Fruit fly (Drosophila melanogaster) whole organism, wandering third instar larva: ENCODE results near the gene Spase25.
A peak's percentile ranks its signal among the peaks of the same experiment; 100 is the strongest.

Source experiments
- GATAd ChIP-seq: sonication (Bioruptor generic); optimal IDR thresholded peaks from 2 replicates; lab custom pipeline; 2016; ENCODE audit warnings: missing biosample characterization, missing genetic modification characterization
- HLH106 ChIP-seq: fragments of 200-800 bp; optimal IDR thresholded peaks from 3 replicates; lab custom pipeline; 2019; ENCODE audit warnings: missing biosample characterization, mild to moderate bottlenecking, missing genetic modification characterization, moderate library complexity
- Hr78 ChIP-seq: fragments of >200 bp; optimal IDR thresholded peaks from 2 replicates; lab custom pipeline; 2017; ENCODE audit warnings: missing biosample characterization, missing genetic modification characterization
- Jra ChIP-seq: sonication (Bioruptor generic); optimal IDR thresholded peaks from 2 replicates; lab custom pipeline; 2016; ENCODE audit warnings: missing biosample characterization, missing genetic modification characterization
- Mio ChIP-seq: sonication (Bioruptor generic); optimal IDR thresholded peaks from 2 replicates; lab custom pipeline; 2016; ENCODE audit warnings: missing biosample characterization, missing genetic modification characterization
- OdsH ChIP-seq: fragments of 200-800 bp; sonication (Bioruptor generic); optimal IDR thresholded peaks from 2 replicates; lab custom pipeline; 2016; ENCODE audit warnings: missing biosample characterization, mild to moderate bottlenecking, missing genetic modification characterization
- Rel ChIP-seq, 2 experiments: fragments of 200-800 bp; sonication (Bioruptor generic) in 1 of 2; optimal IDR thresholded peaks; 2 replicates in 1 of 2; 3 replicates in 1 of 2; lab custom pipeline; 2016 to 2019; ENCODE audit warnings: mild to moderate bottlenecking in 2 of 2, missing biosample characterization in 2 of 2, missing genetic modification characterization in 2 of 2, moderate library complexity in 1 of 2
- br ChIP-seq: fragments of 200-800 bp; sonication (Bioruptor generic); optimal IDR thresholded peaks from 2 replicates; lab custom pipeline; 2016; ENCODE audit warnings: missing biosample characterization, missing genetic modification characterization
- dsf ChIP-seq: sonication (Bioruptor generic); optimal IDR thresholded peaks from 2 replicates; lab custom pipeline; 2016; ENCODE audit warnings: missing biosample characterization, missing genetic modification characterization, borderline replicate concordance
- h ChIP-seq: fragments of 200-800 bp; sonication (Bioruptor generic); optimal IDR thresholded peaks from 3 replicates; lab custom pipeline; 2016; ENCODE audit warnings: missing biosample characterization, mild to moderate bottlenecking, missing genetic modification characterization
- pan ChIP-seq: fragments of >200 bp; optimal IDR thresholded peaks from 2 replicates; lab custom pipeline; 2017

dm6 chrX:11449476-11450119, 35.5 kb upstream of the Spase25 start:
- peak; percentile 88 for TF ChIP-seq HLH106 (tag; lab: Kevin White, UChicago)
- TF ChIP-seq pan (lab: Kevin White, UChicago), result no peak
- peak; percentile 88 for TF ChIP-seq h (GFP tag; lab: Kevin White, UChicago)
- TF ChIP-seq GATAd, result no peak
- TF ChIP-seq Jra (GFP tag; lab: Kevin White, UChicago), result no peak
- peak; percentile 30 for TF ChIP-seq Mio (GFP tag; lab: Kevin White, UChicago)
- no peak for TF ChIP-seq Hr78 (GFP tag; lab: Kevin White, UChicago)
- no peak for TF ChIP-seq dsf (GFP tag; lab: Kevin White, UChicago)
- TF ChIP-seq br (GFP tag; lab: Kevin White, UChicago), result peak; percentile 87
- TF ChIP-seq OdsH (GFP tag; lab: Kevin White, UChicago), result peak; percentile 68
- no peak for TF ChIP-seq Rel (GFP tag; optimal IDR thresholded peaks at IDR 0.05; lab: Kevin White, UChicago)
- TF ChIP-seq Rel (tag; optimal IDR thresholded peaks at IDR 0.05; lab: Kevin White, UChicago), result peak; percentile 71
